Worm (Caenorhabditis elegans) whole organism, young adult: ENCODE data around the gene cthd-1.

Source experiments
- C06A6.2 ChIP-seq: fragments of 200-800 bp; sonication (Bioruptor generic); conservative IDR thresholded peaks from 2 replicates; pipeline ENCODE4 v1.3.6; 2022; ENCODE audit warnings: missing genetic modification characterization, missing compliant biosample characterization
- Y79H2A.3 ChIP-seq: fragments of 200-800 bp; sonication (Bioruptor generic); conservative IDR thresholded peaks from 2 replicates; pipeline ENCODE4 v1.3.6; 2022; ENCODE audit warnings: missing genetic modification reagents, missing genetic modification characterization, missing compliant biosample characterization
- ceh-100 ChIP-seq: fragments of 200-800 bp; sonication (Bioruptor generic); IDR thresholded peaks from 2 replicates; pipeline ENCODE4 v1.3.6; 2022; ENCODE audit warnings: missing genetic modification reagents, missing genetic modification characterization, missing compliant biosample characterization
- egrh-3 ChIP-seq: fragments of 200-800 bp; sonication (Bioruptor generic); IDR thresholded peaks from 2 replicates; pipeline ENCODE4 v1.3.6; 2022; ENCODE audit warnings: missing genetic modification reagents, missing genetic modification characterization, missing compliant biosample characterization
- let-607 ChIP-seq, 2 experiments: fragments of 200-800 bp in 1 of 2; sonication (Bioruptor generic) in 1 of 2; sonication (generic microtip) in 1 of 2; optimal IDR thresholded peaks; 2 replicates each; lab custom pipeline; 2016 to 2018; ENCODE audit warnings: mild to moderate bottlenecking in 2 of 2, missing compliant biosample characterization in 2 of 2, missing genetic modification characterization in 2 of 2, moderate library complexity in 2 of 2, missing genotype in 1 of 2
- lir-1 ChIP-seq: fragments of 200-800 bp; sonication (Bioruptor generic); conservative IDR thresholded peaks from 2 replicates; pipeline ENCODE4 v1.3.6; 2022; ENCODE audit warnings: missing genetic modification reagents, missing genetic modification characterization, missing compliant biosample characterization
- lsl-1 ChIP-seq: fragments of 200-800 bp; sonication (Bioruptor generic); optimal IDR thresholded peaks from 2 replicates; lab custom pipeline; 2018; ENCODE audit warnings: mild to moderate bottlenecking, missing genetic modification characterization, moderate library complexity, missing compliant biosample characterization
- pbrm-1 ChIP-seq: fragments of 200-800 bp; sonication (Bioruptor generic); IDR thresholded peaks from 2 replicates; pipeline ENCODE4 v1.3.6; 2022; ENCODE audit warnings: missing genetic modification reagents, missing genetic modification characterization, missing compliant biosample characterization
- pha-4 ChIP-seq: fragments of 150-350 bp; sonication (generic microtip); optimal IDR thresholded peaks from 2 replicates; lab custom pipeline; 2014; ENCODE audit warnings: missing biosample characterization, missing genetic modification reagents, missing genetic modification characterization
- snpc-3.4 ChIP-seq: sonication (generic microtip); optimal IDR thresholded peaks from 2 replicates; lab custom pipeline; 2017; ENCODE audit warnings: missing genetic modification characterization, mild to moderate bottlenecking, missing compliant biosample characterization, antibody characterized with exemption, moderate library complexity, missing genotype, missing genetic modification reagents
- tlf-1 ChIP-seq: fragments of 200-800 bp; sonication (Bioruptor generic); optimal IDR thresholded peaks from 2 replicates; lab custom pipeline; 2018; ENCODE audit warnings: mild to moderate bottlenecking, missing genetic modification characterization, missing compliant biosample characterization
- zim-3 ChIP-seq: sonication (generic microtip); optimal IDR thresholded peaks from 2 replicates; lab custom pipeline; 2017; ENCODE audit warnings: mild to moderate bottlenecking, missing genetic modification characterization, moderate library complexity, missing compliant biosample characterization

- TF ChIP-seq Y79H2A.3 (no peak), egrh-3 (no peak), lsl-1 (no peak), ceh-100 (GFP tag; lab: Robert Waterston, UW) (no peak), pbrm-1 (no peak), pha-4 (tag; lab: Kevin White, UChicago) (no peak), zim-3 (tag; lab: Kevin White, UChicago) (no peak), tlf-1 (GFP tag; lab: Kevin White, UChicago) (no peak), C06A6.2 (GFP tag; lab: Robert Waterston, UW) (no peak), lir-1 (GFP tag; lab: Robert Waterston, UW) (no peak), snpc-3.4 (tag; lab: Kevin White, UChicago) (no peak), let-607 (tag; optimal IDR thresholded peaks at IDR 0.05; lab: Kevin White, UChicago) (no peak)
These were observed 14.1 kb upstream of the cthd-1 start for ce11 chrV:9663948-9664347.
